Worm (Caenorhabditis elegans) whole organism, L4 larva: Measurements from ENCODE around the gene lin-31.
A peak's percentile ranks its signal among the peaks of the same experiment; 100 is the strongest.

ENCODE experiments used
- ZK337.2 ChIP-seq: fragments of 200-800 bp; sonication (Bioruptor generic); IDR thresholded peaks from 2 replicates; pipeline ENCODE4 v1.3.6; 2022; ENCODE audit warnings: missing genetic modification reagents, missing genetic modification characterization, missing compliant biosample characterization
- ceh-82 ChIP-seq: sonication (generic microtip); optimal IDR thresholded peaks from 2 replicates; lab custom pipeline; 2017; ENCODE audit warnings: missing biosample characterization, missing genetic modification characterization
- daf-19 ChIP-seq: fragments of 200-800 bp; sonication (Bioruptor generic); conservative IDR thresholded peaks from 2 replicates; pipeline ENCODE4 v1.3.6; 2022; ENCODE audit warnings: missing genetic modification characterization, missing compliant biosample characterization
- dpl-1 ChIP-seq: fragments of 150-350 bp; optimal IDR thresholded peaks from 2 replicates; lab custom pipeline; 2014; ENCODE audit warnings: missing biosample characterization, missing genetic modification reagents, missing genetic modification characterization
- fkh-10 ChIP-seq: fragments of 150-350 bp; optimal IDR thresholded peaks from 2 replicates; lab custom pipeline; 2014; ENCODE audit warnings: missing biosample characterization, missing genetic modification reagents, missing genetic modification characterization
- lin-13 ChIP-seq: fragments of 150-350 bp; optimal IDR thresholded peaks from 2 replicates; lab custom pipeline; 2014; ENCODE audit warnings: missing biosample characterization, missing genetic modification reagents, missing genetic modification characterization
- pha-4 ChIP-seq, 2 experiments: fragments of 150-350 bp in 1 of 2; fragments of 200-800 bp in 1 of 2; sonication (Bioruptor generic) in 1 of 2; IDR thresholded peaks in 1 of 2; optimal IDR thresholded peaks in 1 of 2; 2 replicates each; pipeline versions ENCODE4 v1.3.6 to Lab custom; 2014 to 2022; ENCODE audit warnings: missing genetic modification characterization in 2 of 2, missing genetic modification reagents in 2 of 2, missing biosample characterization in 1 of 2, missing compliant biosample characterization in 1 of 2
- skn-1 ChIP-seq: fragments of 150-350 bp; optimal IDR thresholded peaks from 2 replicates; lab custom pipeline; 2014; ENCODE audit warnings: missing biosample characterization, missing genetic modification characterization
- unc-130 ChIP-seq: sonication (generic microtip); optimal IDR thresholded peaks from 2 replicates; lab custom pipeline; 2016; ENCODE audit warnings: missing genetic modification reagents, missing genetic modification characterization, missing compliant biosample characterization
- unc-62 ChIP-seq, 3 experiments: fragments of 150-350 bp in 1 of 3; sonication (generic microtip); optimal IDR thresholded peaks in 2 of 3; peaks in 1 of 3; 1 replicate in 1 of 3; 2 replicates in 2 of 3; lab custom pipeline; 2014 to 2017; ENCODE audit warnings: missing biosample characterization in 3 of 3, missing genetic modification characterization in 3 of 3, missing genetic modification reagents in 3 of 3, missing genotype in 1 of 3
- zag-1 ChIP-seq: fragments of 150-350 bp; optimal IDR thresholded peaks from 2 replicates; lab custom pipeline; 2014; ENCODE audit warnings: missing biosample characterization, missing genetic modification characterization
- ztf-11 ChIP-seq: fragments of 150-350 bp; optimal IDR thresholded peaks from 2 replicates; lab custom pipeline; 2014; ENCODE audit warnings: missing biosample characterization, missing genetic modification characterization

ce11 chrII:3956744-3957143 is 25.6 kb upstream of the lin-31 start:
- TF ChIP-seq lin-13 (GFP tag; lab: Kevin White, UChicago) (no peak), dpl-1 (GFP tag; lab: Kevin White, UChicago) (no peak), unc-62 (GFP tag; optimal IDR thresholded peaks at IDR 0.05 in 1 of 2; lab: Kevin White, UChicago) (peak in 1 of 2 experiments; percentile 28), unc-62 (tag; optimal IDR thresholded peaks at IDR 0.05; lab: Kevin White, UChicago) (no peak), ceh-82 (tag; lab: Kevin White, UChicago) (no peak), skn-1 (tag; lab: Kevin White, UChicago) (no peak), fkh-10 (GFP tag; lab: Kevin White, UChicago) (peak; percentile 16), unc-130 (GFP tag; lab: Kevin White, UChicago) (no peak), zag-1 (tag; lab: Kevin White, UChicago) (no peak), ztf-11 (tag; lab: Kevin White, UChicago) (no peak), daf-19 (GFP tag; lab: Robert Waterston, UW) (no peak), ZK337.2 (GFP tag; lab: Robert Waterston, UW) (no peak), pha-4 (GFP tag; IDR thresholded peaks at IDR 0.05; lab: Robert Waterston, UW) (no peak), pha-4 (tag; optimal IDR thresholded peaks at IDR 0.05; lab: Kevin White, UChicago) (no peak)
